Worm (Caenorhabditis elegans): ENCODE measurements around the gene C07B5.2.

ce11 chrX:9504911-9505397 is 12.1 kb downstream of the C07B5.2 start:
- TF ChIP-seq lin-13 (tag; optimal IDR thresholded peaks at IDR 0.05) (no peak), nhr-28 (tag; optimal IDR thresholded peaks at IDR 0.05) (no peak), unc-62 (GFP tag; optimal IDR thresholded peaks at IDR 0.05) (no peak)

Measured in whole organism, mixed stage, embryonic.